Fruit fly (Drosophila melanogaster): ENCODE results near the gene CG14929.
A peak's percentile ranks its signal among the peaks of the same experiment; 100 is the strongest.

CG14929 gene

dm6 chr2L:11519532-11519931, at the start of gene CG14929:
Gene CG14929 (plus strand): TSS chr2L:11519832.
- TF ChIP-seq CG7045 (GFP tag; optimal IDR thresholded peaks at IDR 0.05) (no peak), Crg-1 (GFP tag; optimal IDR thresholded peaks at IDR 0.05) (no peak), cnc (optimal IDR thresholded peaks at IDR 0.05) (no peak), Hr96 (GFP tag; optimal IDR thresholded peaks at IDR 0.05) (no peak), ovo (GFP tag; optimal IDR thresholded peaks at IDR 0.05) (no peak), tj (GFP tag; optimal IDR thresholded peaks at IDR 0.05) (no peak), CG7101 (tag; optimal IDR thresholded peaks at IDR 0.05) (no peak), CG5204 (GFP tag; optimal IDR thresholded peaks at IDR 0.05) (no peak), CG11617 (GFP tag; optimal IDR thresholded peaks at IDR 0.05) (no peak)

DNA sequence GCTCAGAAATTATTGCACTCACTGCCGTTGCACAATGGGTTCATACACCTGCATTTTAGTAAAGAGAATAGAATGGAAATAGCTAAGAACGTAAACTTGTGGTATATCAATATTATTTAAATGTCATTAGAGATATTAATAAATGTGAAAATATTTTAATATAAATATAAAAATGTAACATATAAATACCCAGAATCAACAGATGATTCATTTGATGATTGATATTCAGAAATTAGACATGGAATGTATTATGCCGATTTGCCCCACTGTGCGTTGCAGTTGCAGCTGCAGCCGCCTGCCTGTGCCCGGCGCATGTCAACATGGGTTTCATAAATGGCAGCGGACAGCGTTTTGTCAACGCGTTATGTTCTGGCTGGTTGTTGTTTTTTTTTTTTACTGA, 49.7 kb upstream of the CG14929 start:
- TF ChIP-seq Hr96 (GFP tag; optimal IDR thresholded peaks at IDR 0.05) (no peak), CG11617 (GFP tag; optimal IDR thresholded peaks at IDR 0.05) (no peak), cnc (optimal IDR thresholded peaks at IDR 0.05) (no peak), CG12768 (GFP tag; optimal IDR thresholded peaks at IDR 0.05) (no peak), Mnt (GFP tag; optimal IDR thresholded peaks at IDR 0.05) (no peak), Crg-1 (GFP tag; optimal IDR thresholded peaks at IDR 0.05) (no peak), CG7045 (GFP tag; optimal IDR thresholded peaks at IDR 0.05) (no peak), CG5204 (GFP tag; optimal IDR thresholded peaks at IDR 0.05) (no peak), CG1620 (GFP tag; optimal IDR thresholded peaks at IDR 0.05) (no peak), CG33017 (tag; optimal IDR thresholded peaks at IDR 0.05) (no peak), pad (GFP tag; optimal IDR thresholded peaks at IDR 0.05) (no peak), CG7101 (tag; optimal IDR thresholded peaks at IDR 0.05) (no peak), toe (GFP tag; optimal IDR thresholded peaks at IDR 0.05) (no peak), cic (GFP tag; optimal IDR thresholded peaks at IDR 0.05) (no peak), bab1 (GFP tag; optimal IDR thresholded peaks at IDR 0.05) (no peak), tj (GFP tag; optimal IDR thresholded peaks at IDR 0.05) (no peak), ovo (GFP tag; optimal IDR thresholded peaks at IDR 0.05) (no peak), Clk (GFP tag; optimal IDR thresholded peaks at IDR 0.05) (no peak), kay (GFP tag; ENCODE audit: borderline replicate concordance) (no peak)

dm6 chr2L:11471979-11472514, 47.6 kb upstream of the CG14929 start:
- TF ChIP-seq toe (GFP tag; optimal IDR thresholded peaks at IDR 0.05): no peak

- TF ChIP-seq Crg-1 (GFP tag; optimal IDR thresholded peaks at IDR 0.05): no peak
- no peak for TF ChIP-seq Clk (GFP tag; optimal IDR thresholded peaks at IDR 0.05)
- TF ChIP-seq Hr96 (GFP tag; optimal IDR thresholded peaks at IDR 0.05): no peak
Measured at dm6 chr2L:11474960-11475359, 44.7 kb upstream of the CG14929 start.

- peak; percentile 61 for TF ChIP-seq kay (GFP tag; ENCODE audit: borderline replicate concordance)
- no peak for TF ChIP-seq cic (GFP tag; optimal IDR thresholded peaks at IDR 0.05)
Measured at dm6 chr2L:11484407-11484806, 35.2 kb upstream of the CG14929 start, which contains the start of the genes CG43355 and sala. Gene CG43355 (plus strand): TSS chr2L:11484707. Gene sala (plus strand): TSS chr2L:11484707.

dm6 chr2L:11488465-11489037, 31.1 kb upstream of the CG14929 start:
- TF ChIP-seq CG7101 (tag; optimal IDR thresholded peaks at IDR 0.05) (no peak), Mnt (GFP tag; optimal IDR thresholded peaks at IDR 0.05) (no peak), CG7045 (GFP tag; optimal IDR thresholded peaks at IDR 0.05) (no peak), cnc (optimal IDR thresholded peaks at IDR 0.05) (no peak), CG1620 (GFP tag; optimal IDR thresholded peaks at IDR 0.05) (no peak), toe (GFP tag; optimal IDR thresholded peaks at IDR 0.05) (no peak), pad (GFP tag; optimal IDR thresholded peaks at IDR 0.05) (no peak), Hr96 (GFP tag; optimal IDR thresholded peaks at IDR 0.05) (no peak)

dm6 chr2L:11493933-11494332, 25.7 kb upstream of the CG14929 start:
- no peak for TF ChIP-seq tj (GFP tag; optimal IDR thresholded peaks at IDR 0.05)
- TF ChIP-seq pad (GFP tag; optimal IDR thresholded peaks at IDR 0.05): no peak

dm6 chr2L:11498839-11499238, 20.8 kb upstream of the CG14929 start, which contains the start of gene Cog8:
Gene Cog8 (minus strand): TSS chr2L:11498948.
- TF ChIP-seq CG14711 (tag; optimal IDR thresholded peaks at IDR 0.05) (peak; percentile 22), Mnt (GFP tag; optimal IDR thresholded peaks at IDR 0.05) (peak; percentile 4), pad (GFP tag; optimal IDR thresholded peaks at IDR 0.05) (no peak), CG11617 (GFP tag; optimal IDR thresholded peaks at IDR 0.05) (no peak), ovo (GFP tag; optimal IDR thresholded peaks at IDR 0.05) (no peak), CG5204 (GFP tag; optimal IDR thresholded peaks at IDR 0.05) (peak; percentile 34), toe (GFP tag; optimal IDR thresholded peaks at IDR 0.05) (peak; percentile 27), CG1620 (GFP tag; optimal IDR thresholded peaks at IDR 0.05) (peak; percentile 39), Crg-1 (GFP tag; optimal IDR thresholded peaks at IDR 0.05) (peak; percentile 63), CG7101 (tag; optimal IDR thresholded peaks at IDR 0.05) (peak; percentile 22), CG12768 (GFP tag; optimal IDR thresholded peaks at IDR 0.05) (no peak), Clk (GFP tag; optimal IDR thresholded peaks at IDR 0.05) (no peak), cic (GFP tag; optimal IDR thresholded peaks at IDR 0.05) (no peak), bab1 (GFP tag; optimal IDR thresholded peaks at IDR 0.05) (peak; percentile 27), cnc (optimal IDR thresholded peaks at IDR 0.05) (no peak)
